Worm (Caenorhabditis elegans) whole organism, young adult: ENCODE results near the gene bgnt-1.1.

Experiments used
- B0261.1 ChIP-seq: sonication (generic microtip); optimal IDR thresholded peaks from 2 replicates; lab custom pipeline; 2016; ENCODE audit warnings: mild to moderate bottlenecking, missing genetic modification characterization, moderate library complexity, missing compliant biosample characterization
- rcor-1 ChIP-seq: fragments of 200-800 bp; sonication (Bioruptor generic); IDR thresholded peaks from 2 replicates; pipeline ENCODE4 v1.3.6; 2022; ENCODE audit warnings: missing genetic modification reagents, missing genetic modification characterization, missing compliant biosample characterization

DNA sequence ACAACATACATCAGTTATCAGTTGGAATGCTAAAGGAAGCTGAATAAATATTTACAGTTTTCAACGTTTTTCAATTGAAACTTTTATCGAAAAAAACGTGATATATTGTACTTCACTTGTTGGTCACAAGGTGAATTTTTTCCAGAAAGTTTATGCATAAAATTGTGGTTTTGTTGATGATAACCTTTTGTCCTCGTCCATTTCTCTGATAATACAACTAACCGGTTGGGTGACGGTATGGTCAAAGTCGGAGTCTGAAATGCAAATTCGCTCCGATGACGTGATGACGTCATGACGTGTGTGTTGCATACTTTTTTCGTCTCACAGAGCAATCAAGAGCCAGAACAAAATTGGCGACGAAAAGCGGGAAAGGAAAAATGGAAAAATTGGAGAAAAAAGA lies 38.9 kb downstream of the bgnt-1.1 start:
- TF ChIP-seq rcor-1, result no peak
- no peak for TF ChIP-seq B0261.1 (tag; lab: Kevin White, UChicago)
